Worm (Caenorhabditis elegans) whole organism, L2 larva: ENCODE measurements around the gene Y49F6B.6.

ENCODE experiments used
- C34F6.9 ChIP-seq: fragments of 150-350 bp; optimal IDR thresholded peaks from 2 replicates; lab custom pipeline; 2014; ENCODE audit warnings: missing biosample characterization, missing genetic modification characterization
- F13H6.1 ChIP-seq: sonication (generic microtip); optimal IDR thresholded peaks from 2 replicates; lab custom pipeline; 2016; ENCODE audit warnings: missing genetic modification characterization, missing compliant biosample characterization
- R02D3.7 ChIP-seq: fragments of 150-350 bp; optimal IDR thresholded peaks from 2 replicates; lab custom pipeline; 2014; ENCODE audit warnings: missing biosample characterization, missing genetic modification characterization
- Y55F3AM.14 ChIP-seq: fragments of 200-800 bp; sonication (Bioruptor generic); optimal IDR thresholded peaks from 2 replicates; lab custom pipeline; 2018; ENCODE audit warnings: mild to moderate bottlenecking, missing genetic modification characterization, missing compliant biosample characterization
- ZK546.5 ChIP-seq: sonication (generic microtip); optimal IDR thresholded peaks from 2 replicates; lab custom pipeline; 2017; ENCODE audit warnings: missing biosample characterization, missing genetic modification characterization
- alr-1 ChIP-seq: fragments of 150-350 bp; optimal IDR thresholded peaks from 2 replicates; lab custom pipeline; 2014; ENCODE audit warnings: missing biosample characterization, missing genetic modification characterization
- aly-2 ChIP-seq: fragments of 150-350 bp; optimal IDR thresholded peaks from 2 replicates; lab custom pipeline; 2014; ENCODE audit warnings: missing biosample characterization, missing genetic modification characterization
- ama-1 ChIP-seq: fragments of 150-350 bp; optimal IDR thresholded peaks from 2 replicates; lab custom pipeline; 2018; ENCODE audit warnings: inconsistent platforms
- blmp-1 ChIP-seq: sonication (generic microtip); optimal IDR thresholded peaks from 2 replicates; lab custom pipeline; 2017; ENCODE audit warnings: missing genetic modification characterization, mild to moderate bottlenecking, missing compliant biosample characterization, antibody characterized with exemption, moderate library complexity; ENCODE audit not compliant: insufficient read depth
- ceh-16 ChIP-seq: fragments of 150-350 bp; optimal IDR thresholded peaks from 2 replicates; lab custom pipeline; 2014; ENCODE audit warnings: missing biosample characterization, missing genetic modification characterization
- ceh-82 ChIP-seq: fragments of 150-350 bp; optimal IDR thresholded peaks from 2 replicates; lab custom pipeline; 2014; ENCODE audit warnings: missing biosample characterization, missing genetic modification characterization
- crh-2 ChIP-seq: sonication (generic microtip); optimal IDR thresholded peaks from 2 replicates; lab custom pipeline; 2017; ENCODE audit warnings: missing biosample characterization, missing genetic modification characterization
- dmd-4 ChIP-seq: sonication (generic microtip); optimal IDR thresholded peaks from 2 replicates; lab custom pipeline; 2017; ENCODE audit warnings: missing biosample characterization, missing genetic modification characterization
- egl-27 ChIP-seq: sonication (generic microtip); optimal IDR thresholded peaks from 3 replicates; lab custom pipeline; 2017; ENCODE audit warnings: missing biosample characterization, missing genetic modification reagents, missing genetic modification characterization
- elt-1 ChIP-seq: fragments of 150-350 bp; optimal IDR thresholded peaks from 2 replicates; lab custom pipeline; 2014; ENCODE audit warnings: missing biosample characterization, missing genetic modification characterization
- elt-3 ChIP-seq: sonication (generic microtip); optimal IDR thresholded peaks from 2 replicates; lab custom pipeline; 2017; ENCODE audit warnings: missing biosample characterization, missing genetic modification characterization
- lin-11 ChIP-seq: fragments of 150-350 bp; sonication (generic microtip); optimal IDR thresholded peaks from 2 replicates; lab custom pipeline; 2014; ENCODE audit warnings: missing biosample characterization, missing genetic modification characterization, inconsistent platforms, mixed read lengths
- lin-13 ChIP-seq: fragments of 150-350 bp; optimal IDR thresholded peaks from 2 replicates; lab custom pipeline; 2014; ENCODE audit warnings: missing biosample characterization, missing genetic modification reagents, missing genetic modification characterization
- lin-39 ChIP-seq: fragments of 150-350 bp; optimal IDR thresholded peaks from 2 replicates; lab custom pipeline; 2014; ENCODE audit warnings: missing biosample characterization, missing genetic modification reagents, missing genetic modification characterization
- lsy-2 ChIP-seq, 2 experiments: fragments of 150-350 bp in 1 of 2; sonication (generic microtip) in 1 of 2; optimal IDR thresholded peaks; 2 replicates each; lab custom pipeline; 2014 to 2017; ENCODE audit warnings: missing biosample characterization in 2 of 2, missing genetic modification characterization in 2 of 2
- mbf-1 ChIP-seq: sonication (generic microtip); optimal IDR thresholded peaks from 2 replicates; lab custom pipeline; 2017; ENCODE audit warnings: missing biosample characterization, missing genetic modification characterization
- mdl-1 ChIP-seq, 2 experiments: fragments of 150-350 bp in 1 of 2; sonication (generic microtip) in 1 of 2; optimal IDR thresholded peaks; 2 replicates each; lab custom pipeline; 2017; ENCODE audit warnings: missing biosample characterization in 2 of 2, missing genetic modification characterization in 2 of 2
- nhr-10 ChIP-seq: sonication (generic microtip); optimal IDR thresholded peaks from 2 replicates; lab custom pipeline; 2017; ENCODE audit warnings: missing biosample characterization, missing genetic modification characterization
- nhr-11 ChIP-seq: fragments of 150-350 bp; optimal IDR thresholded peaks from 2 replicates; lab custom pipeline; 2014; ENCODE audit warnings: missing biosample characterization, missing genetic modification characterization
- nhr-129 ChIP-seq: fragments of 150-350 bp; optimal IDR thresholded peaks from 2 replicates; lab custom pipeline; 2014; ENCODE audit warnings: missing biosample characterization, missing genetic modification characterization
- nhr-23 ChIP-seq: fragments of 150-350 bp; optimal IDR thresholded peaks from 2 replicates; lab custom pipeline; 2014; ENCODE audit warnings: missing biosample characterization, missing genetic modification reagents, missing genetic modification characterization
- nhr-237 ChIP-seq: fragments of 150-350 bp; optimal IDR thresholded peaks from 2 replicates; lab custom pipeline; 2014; ENCODE audit warnings: missing biosample characterization, missing genetic modification characterization
- nhr-25 ChIP-seq: fragments of 150-350 bp; sonication (generic microtip); optimal IDR thresholded peaks from 3 replicates; lab custom pipeline; 2014; ENCODE audit warnings: missing biosample characterization, missing genetic modification characterization
- nhr-6 ChIP-seq: fragments of 150-350 bp; optimal IDR thresholded peaks from 2 replicates; lab custom pipeline; 2014; ENCODE audit warnings: missing biosample characterization, missing genetic modification characterization
- nhr-77 ChIP-seq: fragments of 150-350 bp; optimal IDR thresholded peaks from 2 replicates; lab custom pipeline; 2014; ENCODE audit warnings: missing biosample characterization, missing genetic modification characterization
- peb-1 ChIP-seq: fragments of 150-350 bp; optimal IDR thresholded peaks from 2 replicates; lab custom pipeline; 2014; ENCODE audit warnings: missing biosample characterization, missing genetic modification characterization
- sem-4 ChIP-seq: fragments of 150-350 bp; optimal IDR thresholded peaks from 2 replicates; lab custom pipeline; 2014; ENCODE audit warnings: missing biosample characterization, missing genetic modification reagents, missing genetic modification characterization
- skn-1 ChIP-seq: sonication (generic microtip); optimal IDR thresholded peaks from 2 replicates; lab custom pipeline; 2017; ENCODE audit warnings: missing biosample characterization, missing genetic modification characterization
- sma-3 ChIP-seq: sonication (generic microtip); optimal IDR thresholded peaks from 2 replicates; lab custom pipeline; 2016; ENCODE audit warnings: missing genetic modification reagents, missing genetic modification characterization, missing compliant biosample characterization
- sma-9 ChIP-seq, 2 experiments: fragments of 150-350 bp in 1 of 2; sonication (generic microtip) in 1 of 2; optimal IDR thresholded peaks; 2 replicates each; lab custom pipeline; 2014 to 2016; ENCODE audit warnings: missing genetic modification characterization in 2 of 2, mild to moderate bottlenecking in 1 of 2, missing biosample characterization in 1 of 2, missing compliant biosample characterization in 1 of 2, missing genetic modification reagents in 1 of 2, moderate library complexity in 1 of 2
- snpc-4 ChIP-seq: fragments of 150-350 bp; optimal IDR thresholded peaks from 2 replicates; lab custom pipeline; 2014; ENCODE audit warnings: missing biosample characterization, missing genetic modification characterization
- unc-39 ChIP-seq: fragments of 150-350 bp; optimal IDR thresholded peaks from 2 replicates; lab custom pipeline; 2014; ENCODE audit warnings: missing biosample characterization, missing genetic modification characterization
- unc-55 ChIP-seq: fragments of 150-350 bp; sonication (generic microtip); optimal IDR thresholded peaks from 3 replicates; lab custom pipeline; 2014; ENCODE audit warnings: missing biosample characterization, missing genetic modification reagents, missing genetic modification characterization
- ztf-1 ChIP-seq: fragments of 200-800 bp; sonication (Bioruptor generic); conservative IDR thresholded peaks from 2 replicates; pipeline ENCODE4 v1.3.6; 2022; ENCODE audit warnings: missing genetic modification characterization, missing compliant biosample characterization
- ztf-11 ChIP-seq: sonication (generic microtip); optimal IDR thresholded peaks from 2 replicates; lab custom pipeline; 2017; ENCODE audit warnings: missing biosample characterization, missing genetic modification characterization

The Y49F6B.6 gene

DNA sequence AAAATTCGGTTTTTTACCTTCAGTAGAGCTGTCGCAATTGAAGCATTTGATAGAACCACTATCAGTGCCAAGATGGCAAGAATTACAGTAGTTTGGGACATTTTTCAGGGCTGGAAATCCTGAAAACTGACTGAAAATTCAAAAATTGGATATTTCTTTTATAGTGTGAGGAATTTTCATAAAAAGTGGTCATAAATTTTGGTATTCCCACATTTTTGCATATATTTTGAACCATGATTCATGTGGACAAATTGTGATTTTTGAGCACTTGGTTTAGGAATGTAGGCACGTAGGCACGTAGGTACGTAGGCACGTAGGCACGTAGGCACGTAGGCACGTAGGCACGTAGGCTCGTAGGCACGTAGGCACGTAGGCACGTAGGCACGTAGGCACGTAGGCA, 39.3 kb downstream of the Y49F6B.6 start, which contains the start of gene Y49F6B.19:
TSS of gene Y49F6B.19 (minus strand) at position 101 of the 400 bp plus-strand sequence.
- TF ChIP-seq dmd-4 (no peak), elt-3 (tag; lab: Kevin White, UChicago) (no peak), ceh-82 (no peak), egl-27 (tag; lab: Kevin White, UChicago) (no peak), unc-39 (tag; lab: Kevin White, UChicago) (no peak), F13H6.1 (tag; lab: Kevin White, UChicago) (no peak), sma-3 (no peak), nhr-23 (tag; lab: Kevin White, UChicago) (no peak), nhr-25 (tag; lab: Kevin White, UChicago) (no peak), lin-13 (GFP tag; lab: Kevin White, UChicago) (no peak), ztf-1 (GFP tag; lab: Robert Waterston, UW) (no peak)
- TF ChIP-seq, all 48 proteins: peak for 0

DNA sequence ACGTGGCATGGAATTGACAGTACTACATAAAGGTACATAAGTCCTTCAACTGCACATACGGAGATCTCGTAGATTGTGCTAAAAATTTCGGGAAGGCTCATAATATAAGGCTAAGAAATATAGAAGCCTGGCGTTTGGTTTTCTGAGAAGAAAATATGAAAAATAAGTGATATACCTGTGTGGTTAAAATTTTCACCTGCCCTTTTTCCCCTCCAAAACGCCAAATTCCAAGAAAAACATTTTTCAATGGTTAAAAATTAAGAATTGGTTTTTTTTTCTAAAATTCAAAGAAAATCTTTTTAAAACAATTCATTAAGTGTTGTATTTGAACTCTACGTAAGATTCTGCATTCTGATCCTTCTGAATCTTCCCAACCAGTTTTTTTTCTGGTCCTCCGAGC, 41.7 kb downstream of the Y49F6B.6 start, which contains the start of gene srz-5:
TSS of gene srz-5 (minus strand) at position 101 of the 400 bp plus-strand sequence.
- TF ChIP-seq nhr-10 (tag; lab: Kevin White, UChicago): no peak
- no peak for TF ChIP-seq mbf-1
- TF ChIP-seq skn-1 (tag; lab: Kevin White, UChicago): no peak
- TF ChIP-seq nhr-77: no peak
- no peak for TF ChIP-seq ceh-16 (tag; lab: Kevin White, UChicago)

DNA sequence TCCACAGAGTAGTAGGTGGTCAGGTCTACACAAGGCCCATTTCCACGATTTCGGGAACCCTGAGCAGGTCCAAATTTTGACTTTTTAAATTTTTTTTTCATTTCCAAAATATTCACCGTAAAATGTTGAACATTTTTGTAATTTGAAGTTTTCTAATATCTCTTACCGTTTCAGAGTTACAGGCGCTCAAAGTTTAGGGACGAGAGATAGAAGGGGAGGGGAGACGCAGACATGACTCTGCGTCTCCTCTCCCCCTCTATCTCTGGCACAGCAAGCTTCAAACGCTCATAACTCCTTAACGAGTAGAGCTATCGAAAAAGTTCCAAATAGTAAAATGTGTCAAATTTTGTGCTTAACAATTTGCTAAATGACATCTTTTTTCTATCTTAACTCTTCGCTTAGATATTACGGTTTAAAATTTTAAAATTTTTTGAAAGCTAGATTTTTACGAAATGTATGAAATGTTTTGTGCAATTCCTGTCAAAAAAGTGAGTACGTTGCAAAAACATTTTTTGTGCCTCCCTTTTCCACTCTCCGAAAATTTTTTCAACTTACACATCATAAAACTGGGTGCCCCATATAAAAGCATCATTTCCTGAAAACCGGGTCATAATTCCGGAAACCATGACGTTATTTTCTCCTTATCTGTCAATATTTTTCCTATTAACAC, 42.6 kb downstream of the Y49F6B.6 start, which contains the start of the genes Y49F6B.14 and clec-125:
TSS of gene Y49F6B.14 (minus strand) at position 101 of the 670 bp plus-strand sequence.
TSS of gene clec-125 (plus strand) at position 620 of the 670 bp plus-strand sequence.
- no peak for TF ChIP-seq lin-13 (GFP tag; lab: Kevin White, UChicago)
- TF ChIP-seq lin-39 (tag; lab: Kevin White, UChicago): no peak
- no peak for TF ChIP-seq unc-39 (tag; lab: Kevin White, UChicago)
- TF ChIP-seq ztf-11 (tag; lab: Kevin White, UChicago): no peak
- no peak for TF ChIP-seq sma-3
- TF ChIP-seq nhr-25 (tag; lab: Kevin White, UChicago): no peak

DNA sequence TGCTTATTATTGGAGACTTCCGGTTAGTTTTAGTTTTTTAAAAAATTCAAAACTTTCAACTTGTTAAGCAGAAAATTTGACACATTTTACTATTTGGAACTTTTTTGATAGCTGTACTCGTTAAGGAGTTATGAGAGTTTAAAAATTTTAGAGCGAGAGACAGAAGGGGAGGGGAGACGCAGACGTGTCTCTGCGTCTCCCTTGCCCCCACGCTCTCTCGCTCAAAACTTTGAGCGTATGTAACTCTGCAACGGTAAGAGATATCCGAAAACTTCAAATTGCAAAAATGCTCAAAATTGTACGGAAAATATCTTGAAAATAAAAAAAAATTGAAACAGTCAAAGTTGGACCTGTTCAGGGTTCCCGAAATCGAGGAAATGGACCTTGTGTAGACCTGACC, 43.3 kb downstream of the Y49F6B.6 start:
- no peak for TF ChIP-seq unc-55

DNA sequence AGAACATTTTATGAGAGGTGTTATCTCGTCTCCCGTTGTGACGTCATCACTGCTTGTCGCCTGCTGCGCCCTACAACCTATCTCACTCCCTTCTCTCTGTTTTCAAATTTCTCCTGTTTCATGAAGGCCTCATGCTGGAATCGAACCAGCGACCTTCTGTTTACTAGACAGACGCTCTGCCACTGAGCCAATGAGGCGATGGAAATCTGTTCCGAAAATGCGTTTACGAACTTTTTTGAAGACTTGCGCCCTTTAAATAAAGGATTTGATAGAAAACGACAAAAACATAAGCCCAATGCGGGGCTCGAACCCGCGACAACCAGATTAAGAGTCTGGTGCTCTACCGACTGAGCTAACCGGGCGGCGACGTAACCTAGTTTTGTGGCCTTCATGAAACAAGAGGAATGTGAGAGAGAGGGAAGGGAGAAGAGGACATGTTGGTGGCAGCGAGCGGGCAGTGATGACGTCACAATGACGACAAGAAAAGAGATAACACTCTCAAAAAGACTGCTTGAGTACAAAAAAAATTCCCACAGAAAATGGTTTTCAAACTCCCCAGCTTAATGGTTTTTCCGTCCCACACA, 46.1 kb downstream of the Y49F6B.6 start, which contains the start of gene clec-126:
TSS of gene clec-126 (plus strand) at position 534 of the 584 bp plus-strand sequence.
- TF ChIP-seq unc-55 (peak; percentile 44), nhr-129 (peak; percentile 86), mdl-1 (tag; optimal IDR thresholded peaks at IDR 0.05; lab: Kevin White, UChicago) (no peak), sem-4 (no peak), unc-39 (tag; lab: Kevin White, UChicago) (no peak), elt-3 (tag; lab: Kevin White, UChicago) (no peak), sma-9 (GFP tag; optimal IDR thresholded peaks at IDR 0.05; lab: Kevin White, UChicago) (no peak), sma-9 (tag; optimal IDR thresholded peaks at IDR 0.05; lab: Kevin White, UChicago) (no peak), skn-1 (tag; lab: Kevin White, UChicago) (no peak), ztf-1 (GFP tag; lab: Robert Waterston, UW) (no peak), lsy-2 (tag; optimal IDR thresholded peaks at IDR 0.05; lab: Kevin White, UChicago) (peak; percentile 21 to 84), alr-1 (tag; lab: Kevin White, UChicago) (no peak), nhr-10 (tag; lab: Kevin White, UChicago) (no peak), nhr-23 (tag; lab: Kevin White, UChicago) (no peak), ceh-82 (no peak), nhr-6 (no peak), lin-39 (tag; lab: Kevin White, UChicago) (no peak), ZK546.5 (tag; lab: Kevin White, UChicago) (no peak), lin-11 (tag; lab: Kevin White, UChicago) (no peak), nhr-25 (tag; lab: Kevin White, UChicago) (peak; percentile 12), R02D3.7 (tag; lab: Kevin White, UChicago) (no peak), aly-2 (tag; lab: Kevin White, UChicago) (no peak), snpc-4 (tag; lab: Kevin White, UChicago) (peak; percentile 32), sma-3 (peak; percentile 81), blmp-1 (tag; lab: Kevin White, UChicago) (no peak), nhr-77 (no peak), nhr-237 (tag; lab: Kevin White, UChicago) (no peak), Y55F3AM.14 (GFP tag; lab: Kevin White, UChicago) (peak; percentile 52), peb-1 (tag; lab: Kevin White, UChicago) (no peak), ama-1 (lab: Kevin White, UChicago) (no peak), elt-1 (tag; lab: Kevin White, UChicago) (no peak), nhr-11 (tag; lab: Kevin White, UChicago) (peak; percentile 54), ztf-11 (tag; lab: Kevin White, UChicago) (no peak), F13H6.1 (tag; lab: Kevin White, UChicago) (peak; percentile 66), dmd-4 (no peak), crh-2 (tag; lab: Kevin White, UChicago) (peak; percentile 81), C34F6.9 (tag; lab: Kevin White, UChicago) (peak; percentile 71)
